Worm (Caenorhabditis elegans): ENCODE data around the gene algn-11.

algn-11 gene

ce11 chrIII:7278491-7278890 lies 11.9 kb downstream of the algn-11 start (continued):
- TF ChIP-seq nhr-129 (tag; optimal IDR thresholded peaks at IDR 0.05), result peak; percentile 83
- TF ChIP-seq alr-1 (tag; optimal IDR thresholded peaks at IDR 0.05), result no peak
- TF ChIP-seq lin-13 (GFP tag; optimal IDR thresholded peaks at IDR 0.05), result no peak
- TF ChIP-seq peb-1 (tag; optimal IDR thresholded peaks at IDR 0.05), result no peak
- TF ChIP-seq elt-3 (tag; optimal IDR thresholded peaks at IDR 0.05), result no peak
- no peak for TF ChIP-seq aly-2 (tag; optimal IDR thresholded peaks at IDR 0.05)
- no peak for TF ChIP-seq ZK546.5 (tag; optimal IDR thresholded peaks at IDR 0.05)
- TF ChIP-seq nhr-237 (tag; optimal IDR thresholded peaks at IDR 0.05), result no peak
- no peak for TF ChIP-seq R02D3.7 (tag; optimal IDR thresholded peaks at IDR 0.05)
- no peak for TF ChIP-seq ceh-82 (tag; optimal IDR thresholded peaks at IDR 0.05)
- no peak for TF ChIP-seq ztf-4 (tag; optimal IDR thresholded peaks at IDR 0.05)
- TF ChIP-seq zag-1 (tag; optimal IDR thresholded peaks at IDR 0.05), result no peak
- TF ChIP-seq ceh-16 (tag; optimal IDR thresholded peaks at IDR 0.05), result no peak
- TF ChIP-seq lin-39 (tag; optimal IDR thresholded peaks at IDR 0.05), result no peak
- TF ChIP-seq gmeb-1 (tag; optimal IDR thresholded peaks at IDR 0.05), result peak; percentile 88

DNA sequence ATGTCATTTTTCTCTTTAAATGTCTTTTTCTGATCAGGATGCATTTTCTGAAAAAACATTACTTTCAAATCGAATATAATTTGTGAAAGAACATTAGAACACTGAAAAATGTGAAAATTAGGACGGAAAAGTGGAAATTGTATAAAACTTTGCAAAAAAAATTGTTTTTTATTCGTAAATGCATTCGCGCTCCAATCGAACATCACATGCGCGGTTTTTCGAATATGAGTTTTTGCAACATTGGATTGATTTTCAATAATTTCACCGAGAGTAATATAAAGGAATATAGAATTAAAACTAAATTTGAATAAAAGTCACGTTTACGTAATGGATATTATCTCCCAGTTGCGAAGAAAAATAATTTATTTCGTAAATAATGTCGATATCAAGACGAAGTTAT lies 13.1 kb downstream of the algn-11 start, which contains the start of the genes spot-1 and B0361.11:
TSS of gene spot-1 (minus strand) at position 47 of the 400 bp plus-strand sequence.
TSS of gene B0361.11 (plus strand) at position 372 of the 400 bp plus-strand sequence.
- TF ChIP-seq nhr-12 (tag; optimal IDR thresholded peaks at IDR 0.05) (no peak), alr-1 (tag; optimal IDR thresholded peaks at IDR 0.05) (no peak), mdl-1 (tag; optimal IDR thresholded peaks at IDR 0.05) (no peak), C34F6.9 (tag; optimal IDR thresholded peaks at IDR 0.05) (peak; percentile 80), elt-1 (tag; optimal IDR thresholded peaks at IDR 0.05) (no peak), ceh-82 (tag; optimal IDR thresholded peaks at IDR 0.05) (no peak), ztf-1 (GFP tag; conservative IDR thresholded peaks at IDR 0.05) (no peak), gmeb-1 (tag; optimal IDR thresholded peaks at IDR 0.05) (peak; percentile 99), aly-2 (tag; optimal IDR thresholded peaks at IDR 0.05) (no peak), lin-11 (tag; optimal IDR thresholded peaks at IDR 0.05) (no peak), dmd-4 (tag; optimal IDR thresholded peaks at IDR 0.05) (no peak), fos-1 (tag; optimal IDR thresholded peaks at IDR 0.05) (no peak), nhr-6 (tag; optimal IDR thresholded peaks at IDR 0.05) (peak; percentile 6), ceh-16 (tag; optimal IDR thresholded peaks at IDR 0.05) (no peak), sem-4 (tag; optimal IDR thresholded peaks at IDR 0.05) (no peak), mbf-1 (tag; optimal IDR thresholded peaks at IDR 0.05) (no peak), elt-3 (tag; optimal IDR thresholded peaks at IDR 0.05) (no peak), nhr-237 (tag; optimal IDR thresholded peaks at IDR 0.05) (no peak), lsy-2 (tag; optimal IDR thresholded peaks at IDR 0.05) (peak; percentile 55 to 88), zag-1 (tag; optimal IDR thresholded peaks at IDR 0.05) (no peak), unc-39 (tag; optimal IDR thresholded peaks at IDR 0.05) (no peak), nhr-23 (tag; optimal IDR thresholded peaks at IDR 0.05) (no peak), nhr-21 (tag; optimal IDR thresholded peaks at IDR 0.05) (peak; percentile 42), ztf-4 (tag; optimal IDR thresholded peaks at IDR 0.05) (no peak), ama-1 (optimal IDR thresholded peaks at IDR 0.05) (no peak), skn-1 (tag; optimal IDR thresholded peaks at IDR 0.05) (no peak), sma-3 (GFP tag; optimal IDR thresholded peaks at IDR 0.05) (peak; percentile 38), nhr-10 (tag; optimal IDR thresholded peaks at IDR 0.05) (no peak), lin-13 (GFP tag; optimal IDR thresholded peaks at IDR 0.05) (peak; percentile 59), Y55F3AM.14 (GFP tag; optimal IDR thresholded peaks at IDR 0.05) (no peak), sma-9 (GFP tag; optimal IDR thresholded peaks at IDR 0.05) (peak; percentile 39), sma-9 (tag; optimal IDR thresholded peaks at IDR 0.05) (no peak), crh-2 (tag; optimal IDR thresholded peaks at IDR 0.05) (peak; percentile 58), ZK546.5 (tag; optimal IDR thresholded peaks at IDR 0.05) (no peak), nhr-129 (tag; optimal IDR thresholded peaks at IDR 0.05) (peak; percentile 36), F13H6.1 (tag; optimal IDR thresholded peaks at IDR 0.05) (no peak), egl-27 (tag; optimal IDR thresholded peaks at IDR 0.05) (no peak), peb-1 (tag; optimal IDR thresholded peaks at IDR 0.05) (no peak), unc-55 (GFP tag; optimal IDR thresholded peaks at IDR 0.05) (peak; percentile 79), R02D3.7 (tag; optimal IDR thresholded peaks at IDR 0.05) (no peak), unc-62 (GFP tag; optimal IDR thresholded peaks at IDR 0.05) (no peak), blmp-1 (tag; optimal IDR thresholded peaks at IDR 0.05; ENCODE audit: insufficient read depth) (peak; percentile 32), lin-39 (tag; optimal IDR thresholded peaks at IDR 0.05) (no peak), nhr-11 (tag; optimal IDR thresholded peaks at IDR 0.05) (no peak), mab-5 (tag; optimal IDR thresholded peaks at IDR 0.05) (no peak), snpc-4 (tag; optimal IDR thresholded peaks at IDR 0.05) (peak; percentile 59), nhr-25 (tag; optimal IDR thresholded peaks at IDR 0.05) (peak; percentile 28), ztf-11 (tag; optimal IDR thresholded peaks at IDR 0.05) (no peak), nhr-77 (tag; optimal IDR thresholded peaks at IDR 0.05) (no peak)
